Worm (Caenorhabditis elegans) whole organism, L3 larva: Measurements from ENCODE around the gene T05C1.3.

Source experiments
- R02D3.7 ChIP-seq: fragments of 150-350 bp; optimal IDR thresholded peaks from 2 replicates; lab custom pipeline; 2014; ENCODE audit warnings: missing biosample characterization, missing genetic modification characterization
- ZK546.5 ChIP-seq: sonication (generic microtip); optimal IDR thresholded peaks from 2 replicates; lab custom pipeline; 2017; ENCODE audit warnings: missing biosample characterization, missing genetic modification characterization
- nhr-28 ChIP-seq: fragments of 150-350 bp; optimal IDR thresholded peaks from 2 replicates; lab custom pipeline; 2014; ENCODE audit warnings: missing biosample characterization, missing genetic modification characterization

ce11 chrII:4444811-4445210 is 44.4 kb downstream of the T05C1.3 start:
- TF ChIP-seq ZK546.5 (tag; lab: Kevin White, UChicago) (no peak), R02D3.7 (tag; lab: Kevin White, UChicago) (no peak), nhr-28 (no peak)
